Fruit fly (Drosophila melanogaster): ENCODE results near the gene CG44002.
A peak's percentile ranks its signal among the peaks of the same experiment; 100 is the strongest.

Gene CG44002

dm6 chr2L:3170949-3171579, at the start of gene CG44002:
Gene CG44002, minus strand, starts transcription at chr2L:3171092.
- TF ChIP-seq woc (GFP tag; optimal IDR thresholded peaks at IDR 0.05) = no peak
- TF ChIP-seq brk (GFP tag; optimal IDR thresholded peaks at IDR 0.05) = peak; percentile 10
- no peak for TF ChIP-seq Rel (GFP tag; optimal IDR thresholded peaks at IDR 0.05)
- TF ChIP-seq Rel (tag; optimal IDR thresholded peaks at IDR 0.05) = no peak
- TF ChIP-seq GATAd (GFP tag; optimal IDR thresholded peaks at IDR 0.05) = no peak
- TF ChIP-seq Hnf4 (GFP tag; optimal IDR thresholded peaks at IDR 0.05) = peak; percentile 31
- TF ChIP-seq CG9705 (GFP tag; optimal IDR thresholded peaks at IDR 0.05) = no peak
- TF ChIP-seq h (GFP tag; optimal IDR thresholded peaks at IDR 0.05) = peak; percentile 4
- TF ChIP-seq Hr83 (GFP tag; optimal IDR thresholded peaks at IDR 0.05; ENCODE audit: poor library complexity, severe bottlenecking) = no peak
- TF ChIP-seq dsf (GFP tag; optimal IDR thresholded peaks at IDR 0.05; ENCODE audit: borderline replicate concordance) = no peak
- TF ChIP-seq sage (GFP tag; optimal IDR thresholded peaks at IDR 0.05) = peak; percentile 46
- TF ChIP-seq usp (GFP tag; optimal IDR thresholded peaks at IDR 0.05) = no peak
- TF ChIP-seq Hr78 (GFP tag; optimal IDR thresholded peaks at IDR 0.05) = no peak
- no peak for TF ChIP-seq Myc (optimal IDR thresholded peaks at IDR 0.05)
- TF ChIP-seq CrebA (GFP tag; optimal IDR thresholded peaks at IDR 0.05; ENCODE audit: borderline replicate concordance) = no peak
- no peak for TF ChIP-seq Mio (GFP tag; optimal IDR thresholded peaks at IDR 0.05)
- no peak for TF ChIP-seq ey (GFP tag; optimal IDR thresholded peaks at IDR 0.05)

dm6 chr2L:3200396-3200795, 29.5 kb upstream of the CG44002 start, which contains the start of gene CG34393:
Gene CG34393, minus strand, starts transcription at chr2L:3200496.
- no peak for TF ChIP-seq psq (GFP tag; optimal IDR thresholded peaks at IDR 0.05)
- TF ChIP-seq br (GFP tag; optimal IDR thresholded peaks at IDR 0.05) = no peak
- no peak for TF ChIP-seq Vsx2 (GFP tag; optimal IDR thresholded peaks at IDR 0.05; ENCODE audit: partially characterized antibody)
- no peak for TF ChIP-seq CG32264 (GFP tag; optimal IDR thresholded peaks at IDR 0.05)
- no peak for TF ChIP-seq lola (GFP tag; optimal IDR thresholded peaks at IDR 0.05)
- TF ChIP-seq Mio (GFP tag; optimal IDR thresholded peaks at IDR 0.05) = no peak

dm6 chr2L:3199556-3199955, 28.7 kb upstream of the CG44002 start:
- TF ChIP-seq dl (GFP tag; optimal IDR thresholded peaks at IDR 0.05; ENCODE audit: insufficient read depth in 1 of 2, partially characterized antibody in 2 of 2) = no peak
- TF ChIP-seq GATAd (GFP tag; optimal IDR thresholded peaks at IDR 0.05) = no peak
- no peak for TF ChIP-seq Sp1 (GFP tag; optimal IDR thresholded peaks at IDR 0.05)
- TF ChIP-seq Dif (GFP tag; optimal IDR thresholded peaks at IDR 0.05; ENCODE audit: partially characterized antibody) = no peak
- TF ChIP-seq Abd-B (GFP tag; optimal IDR thresholded peaks at IDR 0.05) = no peak

- TF ChIP-seq Hr78 (GFP tag; optimal IDR thresholded peaks at IDR 0.05) = no peak
- TF ChIP-seq Dfd (GFP tag; optimal IDR thresholded peaks at IDR 0.05) = no peak
- TF ChIP-seq dsf (GFP tag; optimal IDR thresholded peaks at IDR 0.05; ENCODE audit: borderline replicate concordance) = no peak
- TF ChIP-seq ey (GFP tag; optimal IDR thresholded peaks at IDR 0.05) = no peak
- TF ChIP-seq rgr (GFP tag; optimal IDR thresholded peaks at IDR 0.05) = peak; percentile 1
- no peak for TF ChIP-seq br (GFP tag; optimal IDR thresholded peaks at IDR 0.05)
- no peak for TF ChIP-seq lola (GFP tag; optimal IDR thresholded peaks at IDR 0.05)
- TF ChIP-seq psq (GFP tag; optimal IDR thresholded peaks at IDR 0.05) = no peak
- peak in 1 of 2 experiments; percentile 14 for TF ChIP-seq foxo (GFP tag; optimal IDR thresholded peaks at IDR 0.05)
- TF ChIP-seq HLH106 (tag; optimal IDR thresholded peaks at IDR 0.05) = no peak
- TF ChIP-seq CrebA (GFP tag; optimal IDR thresholded peaks at IDR 0.05; ENCODE audit: borderline replicate concordance) = no peak
- TF ChIP-seq woc (GFP tag; optimal IDR thresholded peaks at IDR 0.05) = no peak
- TF ChIP-seq CG9705 (GFP tag; optimal IDR thresholded peaks at IDR 0.05) = no peak
- no peak for TF ChIP-seq h (GFP tag; optimal IDR thresholded peaks at IDR 0.05)
- TF ChIP-seq fru (GFP tag; optimal IDR thresholded peaks at IDR 0.05) = no peak
Measured at dm6 chr2L:3188875-3189274, 18.0 kb upstream of the CG44002 start.

dm6 chr2L:3183205-3183604, 12.3 kb upstream of the CG44002 start:
- no peak for TF ChIP-seq N (GFP tag; optimal IDR thresholded peaks at IDR 0.05)
- TF ChIP-seq sage (GFP tag; optimal IDR thresholded peaks at IDR 0.05) = no peak
- TF ChIP-seq dl (GFP tag; optimal IDR thresholded peaks at IDR 0.05; ENCODE audit: insufficient read depth in 1 of 2, partially characterized antibody in 2 of 2) = no peak
- no peak for TF ChIP-seq dsf (GFP tag; optimal IDR thresholded peaks at IDR 0.05; ENCODE audit: borderline replicate concordance)
- no peak for TF ChIP-seq woc (GFP tag; optimal IDR thresholded peaks at IDR 0.05)
- no peak for TF ChIP-seq Rel (GFP tag; optimal IDR thresholded peaks at IDR 0.05)
- TF ChIP-seq Rel (tag; optimal IDR thresholded peaks at IDR 0.05) = no peak
- TF ChIP-seq Mio (GFP tag; optimal IDR thresholded peaks at IDR 0.05) = no peak
- TF ChIP-seq Hnf4 (GFP tag; optimal IDR thresholded peaks at IDR 0.05) = no peak
- TF ChIP-seq Hr83 (GFP tag; optimal IDR thresholded peaks at IDR 0.05; ENCODE audit: poor library complexity, severe bottlenecking) = no peak
